Fruit fly (Drosophila melanogaster): Measurements from ENCODE around the gene CG14718.

DNA sequence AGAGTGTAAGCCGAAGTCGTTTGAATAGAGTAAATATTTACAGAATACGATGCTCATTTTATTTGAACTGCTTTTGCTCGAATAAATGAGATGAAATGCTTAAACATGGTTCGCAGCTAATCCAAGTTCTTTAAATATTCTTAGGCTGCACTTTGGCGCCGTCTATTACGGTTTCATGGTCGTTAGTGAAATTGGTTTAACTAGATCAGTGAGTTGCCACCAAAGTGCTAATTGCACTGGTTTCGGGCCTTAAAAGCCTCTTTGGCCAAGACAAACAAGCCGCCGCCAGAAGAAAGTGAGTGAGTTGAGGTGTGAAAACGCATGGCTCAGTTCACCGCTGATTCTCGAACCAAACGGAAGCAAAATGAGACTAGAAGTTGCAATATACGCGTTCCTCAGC, 11.0 kb downstream of the CG14718 start, which contains the start of gene CG14720:
- TF ChIP-seq CG8478 (optimal IDR thresholded peaks at IDR 0.05): no peak
- no peak for TF ChIP-seq CTCF (optimal IDR thresholded peaks at IDR 0.05)

All from S2 (cell line).